Fruit fly (Drosophila melanogaster) whole organism, pupa: Measurements from ENCODE around the gene CG6066.

Experiments
- CG10348 ChIP-seq: fragments of 200-800 bp; sonication (Bioruptor generic); IDR thresholded peaks from 2 replicates; pipeline ENCODE4 v1.3.6; 2022; ENCODE audit warnings: missing biosample characterization, missing genetic modification characterization
- CG12605 ChIP-seq: fragments of 200-800 bp; sonication (Bioruptor generic); IDR thresholded peaks from 2 replicates; pipeline ENCODE4 v1.3.6; 2022; ENCODE audit warnings: missing biosample characterization, missing genetic modification characterization
- CG13204 ChIP-seq: fragments of 200-800 bp; sonication (Bioruptor generic); optimal IDR thresholded peaks from 2 replicates; lab custom pipeline; 2018; ENCODE audit warnings: missing biosample characterization, mild to moderate bottlenecking, missing genetic modification characterization, moderate library complexity
- CG14655 ChIP-seq: fragments of 200-800 bp; sonication (Bioruptor generic); optimal IDR thresholded peaks from 3 replicates; lab custom pipeline; 2017; ENCODE audit warnings: mild to moderate bottlenecking, missing biosample characterization, missing genetic modification reagents, missing genetic modification characterization
- CG15710 ChIP-seq: fragments of 200-800 bp; sonication (Bioruptor generic); optimal IDR thresholded peaks from 2 replicates; lab custom pipeline; 2018; ENCODE audit warnings: missing biosample characterization, mild to moderate bottlenecking, missing genetic modification characterization, moderate library complexity
- CG17806 ChIP-seq: fragments of 200-800 bp; sonication (Bioruptor generic); optimal IDR thresholded peaks from 2 replicates; lab custom pipeline; 2018; ENCODE audit warnings: missing biosample characterization, mild to moderate bottlenecking, missing genetic modification characterization, moderate library complexity
- CG32121 ChIP-seq: fragments of 200-800 bp; sonication (Bioruptor generic); IDR thresholded peaks from 2 replicates; pipeline ENCODE4 v1.3.6; 2022; ENCODE audit warnings: missing biosample characterization, missing genetic modification characterization
- CG34367 ChIP-seq: fragments of 200-800 bp; sonication (Bioruptor generic); optimal IDR thresholded peaks from 2 replicates; lab custom pipeline; 2018; ENCODE audit warnings: missing biosample characterization, mild to moderate bottlenecking, missing genetic modification characterization
- CG4496 ChIP-seq: fragments of 200-800 bp; sonication (Bioruptor generic); IDR thresholded peaks from 3 replicates; pipeline ENCODE4 v1.3.6; 2022; ENCODE audit warnings: missing biosample characterization, missing genetic modification characterization
- CG8159 ChIP-seq: fragments of 200-800 bp; sonication (Bioruptor generic); optimal IDR thresholded peaks from 3 replicates; lab custom pipeline; 2018; ENCODE audit warnings: missing biosample characterization, mild to moderate bottlenecking, missing genetic modification characterization, moderate library complexity
- CG8301 ChIP-seq: fragments of 200-800 bp; sonication (Bioruptor generic); optimal IDR thresholded peaks from 2 replicates; lab custom pipeline; 2018; ENCODE audit warnings: missing biosample characterization, mild to moderate bottlenecking, missing genetic modification characterization
- CG9948 ChIP-seq: fragments of 200-800 bp; sonication (Bioruptor generic); optimal IDR thresholded peaks from 2 replicates; lab custom pipeline; 2018; ENCODE audit warnings: missing biosample characterization, mild to moderate bottlenecking, missing genetic modification characterization, moderate library complexity
- D1 ChIP-seq: fragments of 200-800 bp; sonication (Bioruptor generic); optimal IDR thresholded peaks from 2 replicates; lab custom pipeline; 2018; ENCODE audit warnings: missing biosample characterization, mild to moderate bottlenecking, missing genetic modification characterization, moderate library complexity
- EcR ChIP-seq: fragments of 200-800 bp; sonication (Bioruptor generic); optimal IDR thresholded peaks from 3 replicates; lab custom pipeline; 2019; ENCODE audit warnings: missing biosample characterization, missing genetic modification characterization, mild to moderate bottlenecking, moderate library complexity, missing genetic modification reagents
- Ets98B ChIP-seq: fragments of 200-800 bp; sonication (Bioruptor generic); IDR thresholded peaks from 2 replicates; pipeline ENCODE4 v1.3.6; 2022; ENCODE audit warnings: missing biosample characterization, missing genetic modification characterization
- Pif1A ChIP-seq: fragments of 200-800 bp; sonication (Bioruptor generic); optimal IDR thresholded peaks from 3 replicates; lab custom pipeline; 2016; ENCODE audit warnings: missing biosample characterization, missing genetic modification characterization
- Pif1B ChIP-seq: fragments of 200-800 bp; sonication (Bioruptor generic); optimal IDR thresholded peaks from 3 replicates; lab custom pipeline; 2016; ENCODE audit warnings: missing biosample characterization, missing genetic modification characterization
- Snoo ChIP-seq: fragments of 200-800 bp; sonication (Bioruptor generic); optimal IDR thresholded peaks from 3 replicates; lab custom pipeline; 2017; ENCODE audit warnings: missing biosample characterization, mild to moderate bottlenecking, missing genetic modification characterization, inconsistent platforms
- fd96Ca ChIP-seq: fragments of 200-800 bp; sonication (Bioruptor generic); IDR thresholded peaks from 3 replicates; pipeline ENCODE4 v1.3.6; 2022; ENCODE audit warnings: missing biosample characterization, missing genetic modification characterization
- gl ChIP-seq: fragments of 200-800 bp; sonication (Bioruptor generic); optimal IDR thresholded peaks from 2 replicates; lab custom pipeline; 2018; ENCODE audit warnings: missing biosample characterization, mild to moderate bottlenecking, missing genetic modification characterization
- rn ChIP-seq: fragments of 200-800 bp; sonication (Bioruptor generic); IDR thresholded peaks from 2 replicates; pipeline ENCODE4 v1.3.6; 2022; ENCODE audit warnings: missing biosample characterization, missing genetic modification characterization

The CG6066 gene

dm6 chr3R:27116465-27117092 lies at the start of gene CG6066, which contains the start of gene CG5880:
Gene CG6066 (minus strand): TSS chr3R:27116707.
Gene CG5880 (plus strand): TSS chr3R:27116745.
- TF ChIP-seq gl (tag; lab: Kevin White, UChicago) (no peak), Pif1A (GFP tag; lab: Kevin White, UChicago) (no peak), CG13204 (GFP tag; lab: Kevin White, UChicago) (no peak), CG8159 (no peak), Pif1B (no peak), CG10348 (GFP tag; lab: Robert Waterston, UW) (no peak), CG8301 (tag; lab: Kevin White, UChicago) (no peak), CG4496 (GFP tag; lab: Robert Waterston, UW) (no peak), CG14655 (GFP tag; lab: Kevin White, UChicago) (no peak), rn (GFP tag; lab: Robert Waterston, UW) (no peak), Snoo (tag; lab: Kevin White, UChicago) (no peak), Ets98B (GFP tag; lab: Robert Waterston, UW) (no peak), CG32121 (GFP tag; lab: Robert Waterston, UW) (no peak), CG12605 (GFP tag; lab: Robert Waterston, UW) (no peak), CG9948 (tag; lab: Kevin White, UChicago) (no peak), EcR (GFP tag; lab: Kevin White, UChicago) (no peak), CG17806 (tag; lab: Kevin White, UChicago) (no peak)

- TF ChIP-seq rn (GFP tag; lab: Robert Waterston, UW) = no peak
- no peak for TF ChIP-seq CG10348 (GFP tag; lab: Robert Waterston, UW)
- no peak for TF ChIP-seq CG15710 (tag; lab: Kevin White, UChicago)
- TF ChIP-seq CG14655 (GFP tag; lab: Kevin White, UChicago) = no peak
- TF ChIP-seq CG32121 (GFP tag; lab: Robert Waterston, UW) = no peak
- TF ChIP-seq CG4496 (GFP tag; lab: Robert Waterston, UW) = no peak
- no peak for TF ChIP-seq Snoo (tag; lab: Kevin White, UChicago)
- TF ChIP-seq CG9948 (tag; lab: Kevin White, UChicago) = no peak
- no peak for TF ChIP-seq CG13204 (GFP tag; lab: Kevin White, UChicago)
These were observed 49.0 kb upstream of the CG6066 start, which contains the start of the genes CG34293 and spn-D for dm6 chr3R:27165416-27165982. Gene CG34293 (minus strand): TSS chr3R:27165575. Gene spn-D (plus strand): TSS chr3R:27165716.

- TF ChIP-seq CG13204 (GFP tag; lab: Kevin White, UChicago) (no peak), Ets98B (GFP tag; lab: Robert Waterston, UW) (no peak), CG4496 (GFP tag; lab: Robert Waterston, UW) (no peak), CG34367 (tag; lab: Kevin White, UChicago) (no peak), CG17806 (tag; lab: Kevin White, UChicago) (no peak), Pif1A (GFP tag; lab: Kevin White, UChicago) (no peak), CG10348 (GFP tag; lab: Robert Waterston, UW) (no peak)
These were observed 46.3 kb upstream of the CG6066 start, which contains the start of gene ppk31 for dm6 chr3R:27162824-27163223. Gene ppk31 (plus strand): TSS chr3R:27163124.

dm6 chr3R:27160858-27161257 lies 44.4 kb upstream of the CG6066 start, which contains the start of gene CG5909:
Gene CG5909 (plus strand): TSS chr3R:27161158.
- TF ChIP-seq rn (GFP tag; lab: Robert Waterston, UW) (no peak), CG17806 (tag; lab: Kevin White, UChicago) (no peak), CG10348 (GFP tag; lab: Robert Waterston, UW) (no peak), D1 (tag; lab: Kevin White, UChicago) (no peak), CG15710 (tag; lab: Kevin White, UChicago) (no peak), CG9948 (tag; lab: Kevin White, UChicago) (no peak), CG34367 (tag; lab: Kevin White, UChicago) (no peak), fd96Ca (GFP tag; lab: Robert Waterston, UW) (no peak), EcR (GFP tag; lab: Kevin White, UChicago) (no peak), Pif1B (no peak), Snoo (tag; lab: Kevin White, UChicago) (no peak), CG14655 (GFP tag; lab: Kevin White, UChicago) (no peak), gl (tag; lab: Kevin White, UChicago) (no peak), CG13204 (GFP tag; lab: Kevin White, UChicago) (no peak), CG4496 (GFP tag; lab: Robert Waterston, UW) (no peak), CG32121 (GFP tag; lab: Robert Waterston, UW) (no peak), Ets98B (GFP tag; lab: Robert Waterston, UW) (no peak), CG12605 (GFP tag; lab: Robert Waterston, UW) (no peak)

dm6 chr3R:27159870-27160269 lies 43.4 kb upstream of the CG6066 start:
- TF ChIP-seq EcR (GFP tag; lab: Kevin White, UChicago) (no peak), CG32121 (GFP tag; lab: Robert Waterston, UW) (no peak), gl (tag; lab: Kevin White, UChicago) (no peak), CG15710 (tag; lab: Kevin White, UChicago) (no peak), CG34367 (tag; lab: Kevin White, UChicago) (no peak)
